Worm (Caenorhabditis elegans): ENCODE results near the gene F53F4.16.

Gene F53F4.16

ce11 chrV:13620676-13621075, 944 bp downstream of the F53F4.16 start, which contains the start of gene F53F4.15:
Gene F53F4.15, plus strand, starts transcription at chrV:13620976.
- TF ChIP-seq ztf-22 (GFP tag; optimal IDR thresholded peaks at IDR 0.05) (no peak), lin-54 (GFP tag; optimal IDR thresholded peaks at IDR 0.05) (no peak), D2030.7 (GFP tag; IDR thresholded peaks at IDR 0.05) (no peak), F23B12.7 (tag; optimal IDR thresholded peaks at IDR 0.05; ENCODE audit: insufficient read depth) (no peak), ceh-58 (GFP tag; IDR thresholded peaks at IDR 0.05) (no peak), F55B11.4 (tag; optimal IDR thresholded peaks at IDR 0.05; ENCODE audit: borderline replicate concordance, insufficient read depth) (no peak), him-1 (tag; optimal IDR thresholded peaks at IDR 0.05) (no peak)

- TF ChIP-seq F33H1.4 (GFP tag; IDR thresholded peaks at IDR 0.05) (no peak), dox-1 (GFP tag; IDR thresholded peaks at IDR 0.05) (no peak), ztf-3 (GFP tag; optimal IDR thresholded peaks at IDR 0.05) (no peak), sptf-2 (GFP tag; optimal IDR thresholded peaks at IDR 0.05) (no peak), mxl-1 (tag; optimal IDR thresholded peaks at IDR 0.05) (no peak), ceh-27 (GFP tag; optimal IDR thresholded peaks at IDR 0.05) (no peak), sea-2 (GFP tag; IDR thresholded peaks at IDR 0.05) (no peak), somi-1 (GFP tag; optimal IDR thresholded peaks at IDR 0.05) (no peak)
These were observed 1.9 kb downstream of the F53F4.16 start, which contains the start of gene srd-11 for ce11 chrV:13619752-13620151. Gene srd-11, minus strand, starts transcription at chrV:13619852.

- TF ChIP-seq dpff-1 (tag; optimal IDR thresholded peaks at IDR 0.05) (no peak), F55B11.4 (tag; optimal IDR thresholded peaks at IDR 0.05; ENCODE audit: borderline replicate concordance, insufficient read depth) (no peak)
These were observed 7.8 kb downstream of the F53F4.16 start, which contains the start of gene F53F4.7 for ce11 chrV:13613870-13614269. Gene F53F4.7, minus strand, starts transcription at chrV:13613970.

ce11 chrV:13611782-13612181, 9.8 kb downstream of the F53F4.16 start, which contains the start of gene spig-9:
Gene spig-9, minus strand, starts transcription at chrV:13611882.
- TF ChIP-seq unc-130 (GFP tag; optimal IDR thresholded peaks at IDR 0.05) (no peak), dox-1 (GFP tag; IDR thresholded peaks at IDR 0.05) (no peak), rcor-1 (GFP tag; IDR thresholded peaks at IDR 0.05) (no peak), chd-7 (tag; optimal IDR thresholded peaks at IDR 0.05) (no peak), akir-1 (GFP tag; optimal IDR thresholded peaks at IDR 0.05) (no peak)

ce11 chrV:13609806-13610205, 11.8 kb downstream of the F53F4.16 start:
- peak; percentile 63 for TF ChIP-seq hmg-1.2 (GFP tag; IDR thresholded peaks at IDR 0.05)
- TF ChIP-seq sptf-2 (GFP tag; optimal IDR thresholded peaks at IDR 0.05): no peak

- no peak for TF ChIP-seq ama-1 (optimal IDR thresholded peaks at IDR 0.05)
- no peak for TF ChIP-seq ama-1 (GFP tag; optimal IDR thresholded peaks at IDR 0.05)
- TF ChIP-seq F39B2.1 (GFP tag; IDR thresholded peaks at IDR 0.05): no peak
- TF ChIP-seq him-1 (tag; optimal IDR thresholded peaks at IDR 0.05): no peak
- TF ChIP-seq K11D2.4 (GFP tag; IDR thresholded peaks at IDR 0.05): no peak
- peak; percentile 30 for TF ChIP-seq somi-1 (GFP tag; optimal IDR thresholded peaks at IDR 0.05)
- no peak for TF ChIP-seq attf-5 (GFP tag; optimal IDR thresholded peaks at IDR 0.05)
- no peak for TF ChIP-seq lsl-1 (GFP tag; optimal IDR thresholded peaks at IDR 0.05)
- no peak for TF ChIP-seq ztf-22 (GFP tag; optimal IDR thresholded peaks at IDR 0.05)
These were observed 13.1 kb downstream of the F53F4.16 start for ce11 chrV:13608486-13608885.

ce11 chrV:13606651-13607242, 14.9 kb downstream of the F53F4.16 start, which contains the start of gene fmo-4:
Gene fmo-4, minus strand, starts transcription at chrV:13606701.
- TF ChIP-seq zim-3 (tag; optimal IDR thresholded peaks at IDR 0.05) (no peak), hmg-1.2 (GFP tag; IDR thresholded peaks at IDR 0.05) (no peak), ekl-4 (GFP tag; IDR thresholded peaks at IDR 0.05) (no peak), attf-5 (GFP tag; optimal IDR thresholded peaks at IDR 0.05) (no peak), Y53F4B.3 (GFP tag; IDR thresholded peaks at IDR 0.05) (no peak), F39B2.1 (GFP tag; IDR thresholded peaks at IDR 0.05) (no peak)

All from whole organism, young adult.